Fruit fly (Drosophila melanogaster) whole organism, wandering third instar larva: ENCODE data around the gene CG14629.

Experiments used
- CG9705 ChIP-seq: fragments of 200-800 bp; sonication (Bioruptor generic); optimal IDR thresholded peaks from 2 replicates; lab custom pipeline; 2018; ENCODE audit warnings: missing biosample characterization, mild to moderate bottlenecking, missing genetic modification characterization
- HLH106 ChIP-seq: fragments of 200-800 bp; optimal IDR thresholded peaks from 3 replicates; lab custom pipeline; 2019; ENCODE audit warnings: missing biosample characterization, mild to moderate bottlenecking, missing genetic modification characterization, moderate library complexity
- Mio ChIP-seq: sonication (Bioruptor generic); optimal IDR thresholded peaks from 2 replicates; lab custom pipeline; 2016; ENCODE audit warnings: missing biosample characterization, missing genetic modification characterization
- Myc ChIP-seq: fragments of >200 bp; optimal IDR thresholded peaks from 2 replicates; lab custom pipeline; 2017
- N ChIP-seq: fragments of >200 bp; optimal IDR thresholded peaks from 2 replicates; lab custom pipeline; 2018; ENCODE audit warnings: missing biosample characterization, missing external identifiers, missing genetic modification characterization
- OdsH ChIP-seq: fragments of 200-800 bp; sonication (Bioruptor generic); optimal IDR thresholded peaks from 2 replicates; lab custom pipeline; 2016; ENCODE audit warnings: missing biosample characterization, mild to moderate bottlenecking, missing genetic modification characterization
- Sp1 ChIP-seq: fragments of 200-800 bp; sonication (Bioruptor generic); optimal IDR thresholded peaks from 3 replicates; lab custom pipeline; 2019; ENCODE audit warnings: missing biosample characterization, mild to moderate bottlenecking, missing genetic modification characterization, moderate library complexity
- brk ChIP-seq: fragments of 200-800 bp; sonication (Bioruptor generic); optimal IDR thresholded peaks from 2 replicates; lab custom pipeline; 2016; ENCODE audit warnings: missing biosample characterization, mild to moderate bottlenecking, missing genetic modification characterization
- dsf ChIP-seq: sonication (Bioruptor generic); optimal IDR thresholded peaks from 2 replicates; lab custom pipeline; 2016; ENCODE audit warnings: missing biosample characterization, missing genetic modification characterization, borderline replicate concordance
- jim ChIP-seq: fragments of 175-275, 200-325 bp; sonication (Bioruptor generic); optimal IDR thresholded peaks from 2 replicates; lab custom pipeline; 2016; ENCODE audit warnings: missing biosample characterization, mild to moderate bottlenecking, missing genetic modification characterization
- lola ChIP-seq: fragments of >200 bp; optimal IDR thresholded peaks from 2 replicates; lab custom pipeline; 2017; ENCODE audit warnings: missing biosample characterization, missing genetic modification characterization
- pan ChIP-seq: fragments of >200 bp; optimal IDR thresholded peaks from 2 replicates; lab custom pipeline; 2017
- sv ChIP-seq: fragments of 200-800 bp; sonication (Bioruptor generic); optimal IDR thresholded peaks from 3 replicates; lab custom pipeline; 2016; ENCODE audit warnings: missing biosample characterization, missing genetic modification characterization
- woc ChIP-seq: sonication (Bioruptor generic); optimal IDR thresholded peaks from 2 replicates; lab custom pipeline; 2016; ENCODE audit warnings: missing biosample characterization, mild to moderate bottlenecking, missing genetic modification characterization

DNA sequence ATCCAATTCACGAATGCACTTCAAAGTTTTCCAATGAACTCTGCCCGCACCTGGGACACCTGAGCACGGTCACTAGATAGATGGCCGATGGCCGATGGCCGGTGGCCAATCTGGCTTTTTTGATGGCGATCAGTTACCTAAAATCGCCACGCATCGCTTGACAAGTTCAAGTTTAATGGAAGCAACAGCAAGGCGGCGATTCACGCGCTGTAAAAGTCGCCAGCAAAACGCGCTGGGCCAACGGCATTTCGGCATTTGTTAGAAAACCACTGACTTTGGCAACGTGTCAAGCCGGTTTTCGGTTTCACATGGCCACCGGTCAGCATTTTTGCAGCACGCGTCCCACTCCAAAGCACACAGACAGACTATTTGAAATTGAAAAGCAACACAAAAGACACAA, 43.0 kb downstream of the CG14629 start:
- TF ChIP-seq pan (no peak), dsf (GFP tag; lab: Kevin White, UChicago) (no peak), jim (GFP tag; lab: Kevin White, UChicago) (no peak), Mio (GFP tag; lab: Kevin White, UChicago) (no peak), woc (GFP tag; lab: Kevin White, UChicago) (no peak), sv (GFP tag; lab: Kevin White, UChicago) (no peak), N (no peak), OdsH (no peak), HLH106 (tag; lab: Kevin White, UChicago) (no peak), Myc (lab: Kevin White, UChicago) (no peak), brk (GFP tag; lab: Kevin White, UChicago) (no peak), Sp1 (GFP tag; lab: Kevin White, UChicago) (no peak), CG9705 (GFP tag; lab: Kevin White, UChicago) (no peak), lola (GFP tag; lab: Kevin White, UChicago) (no peak)
